Fruit fly (Drosophila melanogaster) whole organism, adult: Measurements from ENCODE around the gene CG43248.

Experiments used
- CG11617 ChIP-seq: fragments of 200-800 bp; sonication (Bioruptor generic); optimal IDR thresholded peaks from 2 replicates; lab custom pipeline; 2017; ENCODE audit warnings: mild to moderate bottlenecking, missing biosample characterization, missing genetic modification reagents, missing genetic modification characterization
- CG12768 ChIP-seq: fragments of 200-800 bp; sonication (Bioruptor generic); optimal IDR thresholded peaks from 2 replicates; lab custom pipeline; 2017; ENCODE audit warnings: missing biosample characterization, missing genetic modification characterization, mild to moderate bottlenecking, moderate library complexity, missing genetic modification reagents
- CG14711 ChIP-seq: fragments of 200-800 bp; sonication (Bioruptor generic); optimal IDR thresholded peaks from 2 replicates; lab custom pipeline; 2018; ENCODE audit warnings: missing biosample characterization, mild to moderate bottlenecking, missing genetic modification characterization, moderate library complexity
- CG1620 ChIP-seq: fragments of 200-800 bp; sonication (Bioruptor generic); optimal IDR thresholded peaks from 2 replicates; lab custom pipeline; 2016; ENCODE audit warnings: missing biosample characterization, missing genetic modification characterization
- CG33017 ChIP-seq: fragments of 200-800 bp; sonication (Bioruptor generic); optimal IDR thresholded peaks from 2 replicates; lab custom pipeline; 2018; ENCODE audit warnings: missing biosample characterization, mild to moderate bottlenecking, missing genetic modification characterization, moderate library complexity
- CG5204 ChIP-seq: fragments of 200-800 bp; sonication (Bioruptor generic); optimal IDR thresholded peaks from 2 replicates; lab custom pipeline; 2016; ENCODE audit warnings: missing biosample characterization, missing genetic modification characterization
- CG7045 ChIP-seq: fragments of 200-800 bp; sonication (Bioruptor generic); optimal IDR thresholded peaks from 2 replicates; lab custom pipeline; 2017; ENCODE audit warnings: missing biosample characterization, mild to moderate bottlenecking, missing genetic modification characterization
- CG7101 ChIP-seq: fragments of 200-800 bp; sonication (Bioruptor generic); optimal IDR thresholded peaks from 2 replicates; lab custom pipeline; 2018; ENCODE audit warnings: missing biosample characterization, mild to moderate bottlenecking, missing genetic modification characterization, moderate library complexity
- Clk ChIP-seq: fragments of 200-800 bp; sonication (Bioruptor generic); optimal IDR thresholded peaks from 2 replicates; lab custom pipeline; 2017; ENCODE audit warnings: missing biosample characterization, missing genetic modification characterization
- Crg-1 ChIP-seq: fragments of 200-800 bp; sonication (Bioruptor generic); optimal IDR thresholded peaks from 2 replicates; lab custom pipeline; 2016; ENCODE audit warnings: missing biosample characterization, missing genetic modification characterization
- Hr96 ChIP-seq: fragments of 200-800 bp; sonication (Bioruptor generic); optimal IDR thresholded peaks from 2 replicates; lab custom pipeline; 2016; ENCODE audit warnings: missing biosample characterization, missing genetic modification characterization
- Mnt ChIP-seq: fragments of 200-800 bp; sonication (Bioruptor generic); optimal IDR thresholded peaks from 2 replicates; lab custom pipeline; 2016; ENCODE audit warnings: missing biosample characterization, mild to moderate bottlenecking, missing genetic modification characterization
- bab1 ChIP-seq: fragments of 200-800 bp; sonication (Bioruptor generic); optimal IDR thresholded peaks from 3 replicates; lab custom pipeline; 2019; ENCODE audit warnings: missing biosample characterization, mild to moderate bottlenecking, missing genetic modification characterization, moderate library complexity
- cic ChIP-seq: fragments of 200-800 bp; sonication (Bioruptor generic); optimal IDR thresholded peaks from 2 replicates; lab custom pipeline; 2017; ENCODE audit warnings: missing biosample characterization, mild to moderate bottlenecking, missing genetic modification characterization, moderate library complexity
- cnc ChIP-seq, 2 experiments: fragments of >200 bp; optimal IDR thresholded peaks; 2 replicates each; lab custom pipeline; 2017
- kay ChIP-seq: fragments of 200-800 bp; sonication (Bioruptor generic); peaks from one replicate; lab custom pipeline; 2016; ENCODE audit warnings: missing biosample characterization, missing genetic modification characterization, borderline replicate concordance
- ovo ChIP-seq: fragments of 200-800 bp; sonication (Bioruptor generic); optimal IDR thresholded peaks from 2 replicates; lab custom pipeline; 2016; ENCODE audit warnings: missing biosample characterization, missing genetic modification characterization
- pad ChIP-seq: fragments of 200-800 bp; sonication (Bioruptor generic); optimal IDR thresholded peaks from 3 replicates; lab custom pipeline; 2017; ENCODE audit warnings: missing biosample characterization, missing genetic modification characterization, mild to moderate bottlenecking, moderate library complexity, missing genetic modification reagents
- tj ChIP-seq: fragments of 200-800 bp; sonication (Bioruptor generic); optimal IDR thresholded peaks from 3 replicates; lab custom pipeline; 2017; ENCODE audit warnings: missing biosample characterization, mild to moderate bottlenecking, missing genetic modification characterization, moderate library complexity
- toe ChIP-seq: fragments of 200-800 bp; sonication (Bioruptor generic); optimal IDR thresholded peaks from 2 replicates; lab custom pipeline; 2016; ENCODE audit warnings: missing biosample characterization, missing genetic modification characterization

The CG43248 gene

dm6 chr3L:15531423-15532325 lies at the start of gene CG43248:
CG43248 (minus strand) TSS chr3L:15531473.
- TF ChIP-seq cic = peak; percentile 85
- no peak for TF ChIP-seq tj (GFP tag; lab: Kevin White, UChicago)
- no peak for TF ChIP-seq Clk (GFP tag; lab: Kevin White, UChicago)
- TF ChIP-seq CG1620 (GFP tag; lab: Kevin White, UChicago) = no peak
- TF ChIP-seq bab1 (GFP tag; lab: Kevin White, UChicago) = no peak
- no peak for TF ChIP-seq CG11617

dm6 chr3L:15580487-15580886 lies 49.2 kb upstream of the CG43248 start, which contains the start of the genes mrn and CG12301:
mrn (minus strand) TSS chr3L:15580537.
CG12301 (plus strand) TSS chr3L:15580800.
- TF ChIP-seq kay = no peak
- TF ChIP-seq toe (GFP tag; lab: Kevin White, UChicago) = no peak
- TF ChIP-seq pad (GFP tag; lab: Kevin White, UChicago) = peak; percentile 69
- TF ChIP-seq Mnt (GFP tag; lab: Kevin White, UChicago) = peak; percentile 100
- peak; percentile 72 for TF ChIP-seq CG7045
- peak; percentile 75 for TF ChIP-seq tj (GFP tag; lab: Kevin White, UChicago)
- peak; percentile 67 for TF ChIP-seq Crg-1 (GFP tag; lab: Kevin White, UChicago)
- peak; percentile 62 for TF ChIP-seq CG33017
- peak; percentile 78 for TF ChIP-seq Clk (GFP tag; lab: Kevin White, UChicago)
- TF ChIP-seq cic = peak; percentile 42
- peak; percentile 80 for TF ChIP-seq CG11617
- TF ChIP-seq CG7101 (tag; lab: Kevin White, UChicago) = peak; percentile 80
- peak; percentile 91 for TF ChIP-seq bab1 (GFP tag; lab: Kevin White, UChicago)
- no peak for TF ChIP-seq ovo (GFP tag; lab: Kevin White, UChicago)
- no peak for TF ChIP-seq cnc (optimal IDR thresholded peaks at IDR 0.05; lab: Kevin White, UChicago)
- TF ChIP-seq CG1620 (GFP tag; lab: Kevin White, UChicago) = peak; percentile 88
- TF ChIP-seq Hr96 = no peak
- peak; percentile 92 for TF ChIP-seq CG14711 (tag; lab: Kevin White, UChicago)
- TF ChIP-seq CG12768 (GFP tag; lab: Kevin White, UChicago) = peak; percentile 82
- no peak for TF ChIP-seq CG5204 (GFP tag; lab: Kevin White, UChicago)

dm6 chr3L:15576357-15576756 lies 45.1 kb upstream of the CG43248 start, which contains the start of gene Ufsp2:
Ufsp2 (plus strand) TSS chr3L:15576570.
- TF ChIP-seq cnc (optimal IDR thresholded peaks at IDR 0.05; lab: Kevin White, UChicago) = no peak
- TF ChIP-seq ovo (GFP tag; lab: Kevin White, UChicago) = no peak

dm6 chr3L:15570571-15570970 lies 39.3 kb upstream of the CG43248 start:
- TF ChIP-seq cic (no peak), CG12768 (GFP tag; lab: Kevin White, UChicago) (no peak), CG7101 (tag; lab: Kevin White, UChicago) (no peak), bab1 (GFP tag; lab: Kevin White, UChicago) (no peak), Mnt (GFP tag; lab: Kevin White, UChicago) (no peak), CG11617 (no peak), CG5204 (GFP tag; lab: Kevin White, UChicago) (no peak)

- TF ChIP-seq CG11617 (no peak), CG12768 (GFP tag; lab: Kevin White, UChicago) (no peak), CG5204 (GFP tag; lab: Kevin White, UChicago) (no peak)
These were observed 37.5 kb upstream of the CG43248 start for dm6 chr3L:15568748-15569147.

- TF ChIP-seq CG7045 (peak; percentile 69), Crg-1 (GFP tag; lab: Kevin White, UChicago) (peak; percentile 59), CG5204 (GFP tag; lab: Kevin White, UChicago) (no peak), CG12768 (GFP tag; lab: Kevin White, UChicago) (peak; percentile 86), tj (GFP tag; lab: Kevin White, UChicago) (peak; percentile 39), kay (peak; percentile 92), CG7101 (tag; lab: Kevin White, UChicago) (peak; percentile 75), toe (GFP tag; lab: Kevin White, UChicago) (no peak), CG1620 (GFP tag; lab: Kevin White, UChicago) (peak; percentile 54), Clk (GFP tag; lab: Kevin White, UChicago) (no peak), cic (peak; percentile 98), CG33017 (peak; percentile 87), ovo (GFP tag; lab: Kevin White, UChicago) (peak; percentile 68), CG11617 (peak; percentile 74), CG14711 (tag; lab: Kevin White, UChicago) (peak; percentile 51), cnc (optimal IDR thresholded peaks at IDR 0.05; lab: Kevin White, UChicago) (no peak), pad (GFP tag; lab: Kevin White, UChicago) (peak; percentile 37), Hr96 (no peak), bab1 (GFP tag; lab: Kevin White, UChicago) (no peak), Mnt (GFP tag; lab: Kevin White, UChicago) (peak; percentile 74)
These were observed 35.2 kb upstream of the CG43248 start for dm6 chr3L:15566484-15566955.
